Fruit fly (Drosophila melanogaster): Measurements from ENCODE around the gene CG43725.
A peak's percentile ranks its signal among the peaks of the same experiment; 100 is the strongest.

CG43725 gene

dm6 chr2L:11037583-11038517, 37.5 kb upstream of the CG43725 start (continued):
- TF ChIP-seq CG7745 (tag; optimal IDR thresholded peaks at IDR 0.05) = no peak
- peak; percentile 20 for TF ChIP-seq NC2β (GFP tag; optimal IDR thresholded peaks at IDR 0.05)
- TF ChIP-seq CG17361 (GFP tag; IDR thresholded peaks at IDR 0.05) = peak; percentile 65; the same call in 1 of the 3 replicates

dm6 chr2L:11038918-11039317, 36.4 kb upstream of the CG43725 start:
- TF ChIP-seq wor (GFP tag; IDR thresholded peaks at IDR 0.05) (no peak), CG6813 (GFP tag; optimal IDR thresholded peaks at IDR 0.05) (peak; percentile 3), GATAe (GFP tag; conservative IDR thresholded peaks at IDR 0.05) (peak; percentile 27; the same call in 1 of the 2 replicates), so (GFP tag; IDR thresholded peaks at IDR 0.05) (no peak), Hr78 (GFP tag; optimal IDR thresholded peaks at IDR 0.05) (peak in 1 of 2 experiments; percentile 77), CG11456 (GFP tag; IDR thresholded peaks at IDR 0.05) (0 out of 3 replicates have a peak, but pooled peaks have one; percentile 5), cg (GFP tag; optimal IDR thresholded peaks at IDR 0.05) (no peak), CG8944 (GFP tag; optimal IDR thresholded peaks at IDR 0.05) (no peak), CG3407 (GFP tag; optimal IDR thresholded peaks at IDR 0.05) (peak; percentile 2), nom (GFP tag; optimal IDR thresholded peaks at IDR 0.05) (peak; percentile 37), Pdp1 (GFP tag; optimal IDR thresholded peaks at IDR 0.05) (peak in 1 of 2 experiments; percentile 58), CG2199 (GFP tag; IDR thresholded peaks at IDR 0.05) (peak; percentile 60; the same call in 1 of the 3 replicates), NK7.1 (GFP tag; optimal IDR thresholded peaks at IDR 0.05) (no peak), lbe (GFP tag; optimal IDR thresholded peaks at IDR 0.05) (peak; percentile 13), Vsx1 (GFP tag; optimal IDR thresholded peaks at IDR 0.05) (peak; percentile 41), CG6254 (GFP tag; optimal IDR thresholded peaks at IDR 0.05) (peak; percentile 37), Nf-YA (GFP tag; IDR thresholded peaks at IDR 0.05) (no peak), CG12769 (tag; optimal IDR thresholded peaks at IDR 0.05) (peak; percentile 78), CG15696 (tag; optimal IDR thresholded peaks at IDR 0.05) (peak; percentile 2), ci (GFP tag; IDR thresholded peaks at IDR 0.05) (no peak), chm (GFP tag; IDR thresholded peaks at IDR 0.05) (no peak), pita (GFP tag; optimal IDR thresholded peaks at IDR 0.05) (no peak), salm (tag; optimal IDR thresholded peaks at IDR 0.05) (peak; percentile 12), CG33557 (GFP tag; optimal IDR thresholded peaks at IDR 0.05) (peak; percentile 48), crol (GFP tag; IDR thresholded peaks at IDR 0.05) (peak; percentile 46), CG31224 (GFP tag; IDR thresholded peaks at IDR 0.05) (0 out of 2 replicates have a peak, but pooled peaks have one; percentile 8), cas (GFP tag; IDR thresholded peaks at IDR 0.05) (no peak), CG9437 (GFP tag; optimal IDR thresholded peaks at IDR 0.05) (no peak), zfh1 (GFP tag; IDR thresholded peaks at IDR 0.05) (0 out of 3 replicates have a peak, but pooled peaks have one; percentile 17), Sox100B (GFP tag; optimal IDR thresholded peaks at IDR 0.05) (peak; percentile 18), MTF-1 (GFP tag; optimal IDR thresholded peaks at IDR 0.05; ENCODE audit: borderline replicate concordance) (peak; percentile 8), ATbp (GFP tag; optimal IDR thresholded peaks at IDR 0.05) (peak; percentile 40), CG18476 (GFP tag; optimal IDR thresholded peaks at IDR 0.05) (no peak), sug (tag; optimal IDR thresholded peaks at IDR 0.05) (peak; percentile 21)
